Worm (Caenorhabditis elegans): ENCODE measurements around the gene clec-88.

clec-88 gene

ce11 chrII:6351887-6352286, 13.6 kb upstream of the clec-88 start, which contains the start of gene C32D5.10:
Gene C32D5.10, minus strand, starts transcription at chrII:6351987.
- TF ChIP-seq hmg-4 (GFP tag; optimal IDR thresholded peaks at IDR 0.05), result no peak
- TF ChIP-seq flt-1 (GFP tag; IDR thresholded peaks at IDR 0.05), result no peak
- TF ChIP-seq ceh-36 (tag; optimal IDR thresholded peaks at IDR 0.05), result no peak
- TF ChIP-seq tbx-11 (GFP tag; IDR thresholded peaks at IDR 0.05), result no peak
- no peak for TF ChIP-seq hnd-1 (tag; optimal IDR thresholded peaks at IDR 0.05)
- no peak for TF ChIP-seq tbx-37 (GFP tag; conservative IDR thresholded peaks at IDR 0.05)
- no peak for TF ChIP-seq ceh-13 (GFP tag; optimal IDR thresholded peaks at IDR 0.05)
- TF ChIP-seq scrt-1 (GFP tag; IDR thresholded peaks at IDR 0.05), result no peak
- TF ChIP-seq F13C5.2 (tag; optimal IDR thresholded peaks at IDR 0.05), result no peak
- no peak for TF ChIP-seq pes-1 (GFP tag; IDR thresholded peaks at IDR 0.05)
- no peak for TF ChIP-seq ets-7 (tag; optimal IDR thresholded peaks at IDR 0.05)
- no peak for TF ChIP-seq tra-4 (tag; optimal IDR thresholded peaks at IDR 0.05)
- TF ChIP-seq aly-1 (tag; optimal IDR thresholded peaks at IDR 0.05), result no peak
- TF ChIP-seq hmbx-1 (tag; optimal IDR thresholded peaks at IDR 0.05), result no peak
- TF ChIP-seq B0310.2 (tag; optimal IDR thresholded peaks at IDR 0.05), result no peak
- TF ChIP-seq sea-1 (GFP tag; conservative IDR thresholded peaks at IDR 0.05), result no peak
- TF ChIP-seq ama-1 (optimal IDR thresholded peaks at IDR 0.05), result no peak

- TF ChIP-seq scrt-1 (GFP tag; IDR thresholded peaks at IDR 0.05), result 0 out of 2 replicates have a peak, but pooled peaks have one; percentile 11
- peak; percentile 28 for TF ChIP-seq hmg-4 (GFP tag; optimal IDR thresholded peaks at IDR 0.05)
- TF ChIP-seq B0310.2 (tag; optimal IDR thresholded peaks at IDR 0.05), result no peak
Measured at ce11 chrII:6355396-6356346, 9.9 kb upstream of the clec-88 start, which contains the start of gene C32D5.11. Gene C32D5.11, minus strand, starts transcription at chrII:6355446.

DNA sequence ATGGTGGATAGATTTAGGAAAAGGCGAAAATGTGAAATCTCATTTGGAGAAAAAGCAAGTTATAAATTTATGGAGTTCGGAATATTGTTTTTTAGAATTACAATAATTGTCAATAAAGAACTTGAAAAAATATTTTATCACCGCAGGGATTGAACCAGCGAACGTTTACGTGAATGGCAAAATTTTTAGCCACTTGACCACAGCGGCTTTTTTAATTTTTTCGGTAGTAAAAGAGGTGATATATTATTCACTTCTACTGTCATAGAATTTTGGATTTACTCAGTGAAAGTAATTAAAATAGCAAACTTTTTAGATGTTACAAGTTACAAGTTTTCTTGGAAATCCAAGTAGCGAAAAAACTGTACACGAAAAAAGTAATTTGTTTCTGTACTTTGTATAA, 7.3 kb upstream of the clec-88 start:
- TF ChIP-seq tbx-37 (GFP tag; conservative IDR thresholded peaks at IDR 0.05) (no peak), flt-1 (GFP tag; IDR thresholded peaks at IDR 0.05) (no peak), ceh-13 (GFP tag; optimal IDR thresholded peaks at IDR 0.05) (no peak), ceh-36 (tag; optimal IDR thresholded peaks at IDR 0.05) (no peak), ama-1 (optimal IDR thresholded peaks at IDR 0.05) (no peak), pes-1 (GFP tag; IDR thresholded peaks at IDR 0.05) (no peak), F13C5.2 (tag; optimal IDR thresholded peaks at IDR 0.05) (no peak), B0310.2 (tag; optimal IDR thresholded peaks at IDR 0.05) (no peak), aly-1 (tag; optimal IDR thresholded peaks at IDR 0.05) (no peak), hmg-4 (GFP tag; optimal IDR thresholded peaks at IDR 0.05) (no peak), tra-4 (tag; optimal IDR thresholded peaks at IDR 0.05) (no peak), ets-7 (tag; optimal IDR thresholded peaks at IDR 0.05) (no peak), hmbx-1 (tag; optimal IDR thresholded peaks at IDR 0.05) (no peak), sea-1 (GFP tag; conservative IDR thresholded peaks at IDR 0.05) (no peak), hnd-1 (tag; optimal IDR thresholded peaks at IDR 0.05) (no peak)

DNA sequence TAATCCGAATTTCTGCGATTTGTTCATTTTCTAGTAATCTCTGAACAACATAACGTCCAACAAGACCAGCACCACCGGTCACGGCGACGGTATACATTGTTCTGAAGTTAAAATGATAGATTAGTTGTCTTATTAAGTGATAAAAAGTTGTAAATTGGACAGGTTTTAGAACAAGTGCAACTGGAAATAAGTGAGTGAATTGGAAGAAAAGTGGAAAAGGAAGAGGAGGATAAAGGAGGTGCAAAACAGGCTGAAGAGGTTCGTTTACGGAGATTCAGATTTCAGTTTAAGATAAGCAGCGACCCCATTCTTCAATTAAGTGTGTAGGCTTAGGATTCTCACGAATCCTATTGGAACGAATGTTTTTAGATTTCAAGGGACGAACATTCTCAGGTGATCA, 6.6 kb upstream of the clec-88 start, which contains the start of gene C32D5.12:
Gene C32D5.12 (minus strand): TSS at position 101 of the 400 bp plus-strand sequence.
- TF ChIP-seq tbx-11 (GFP tag; IDR thresholded peaks at IDR 0.05) (no peak), hmbx-1 (tag; optimal IDR thresholded peaks at IDR 0.05) (no peak), hmg-4 (GFP tag; optimal IDR thresholded peaks at IDR 0.05) (no peak), sea-1 (GFP tag; conservative IDR thresholded peaks at IDR 0.05) (no peak), ets-7 (tag; optimal IDR thresholded peaks at IDR 0.05) (no peak)

DNA sequence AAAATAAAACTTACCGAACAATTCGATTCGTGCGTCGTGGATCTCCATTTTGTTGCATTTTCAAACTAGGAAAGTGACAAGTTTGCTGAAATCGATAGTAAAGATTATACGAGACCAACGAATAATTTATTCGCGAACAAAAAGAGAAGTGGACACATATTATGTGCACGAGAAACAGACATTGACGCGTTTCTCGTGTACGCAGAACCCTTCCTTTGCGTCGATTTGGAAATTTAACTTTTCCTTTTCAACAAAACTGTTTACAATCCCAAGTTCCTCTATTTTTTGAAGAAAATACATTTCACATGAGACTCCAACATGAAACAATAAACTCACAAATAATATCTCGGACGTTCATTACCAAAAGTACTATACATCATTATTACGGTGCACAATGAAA, 4.7 kb upstream of the clec-88 start, which contains the start of gene K10B2.4:
Gene K10B2.4 (minus strand): TSS at position 138 of the 400 bp plus-strand sequence.
- TF ChIP-seq ceh-13 (GFP tag; optimal IDR thresholded peaks at IDR 0.05) (no peak), tbx-37 (GFP tag; conservative IDR thresholded peaks at IDR 0.05) (no peak), F13C5.2 (tag; optimal IDR thresholded peaks at IDR 0.05) (peak; percentile 1), flt-1 (GFP tag; IDR thresholded peaks at IDR 0.05) (no peak)

- TF ChIP-seq hmg-4 (GFP tag; optimal IDR thresholded peaks at IDR 0.05), result no peak
- no peak for TF ChIP-seq ets-7 (tag; optimal IDR thresholded peaks at IDR 0.05)
- TF ChIP-seq sea-1 (GFP tag; conservative IDR thresholded peaks at IDR 0.05), result no peak
- no peak for TF ChIP-seq pes-1 (GFP tag; IDR thresholded peaks at IDR 0.05)
- TF ChIP-seq tra-4 (tag; optimal IDR thresholded peaks at IDR 0.05), result no peak
- TF ChIP-seq ama-1 (optimal IDR thresholded peaks at IDR 0.05), result no peak
- no peak for TF ChIP-seq tbx-37 (GFP tag; conservative IDR thresholded peaks at IDR 0.05)
Measured at ce11 chrII:6366696-6367095, 1.2 kb downstream of the clec-88 start, which contains the start of gene ctsa-4.1. Gene ctsa-4.1, plus strand, starts transcription at chrII:6366996.

DNA sequence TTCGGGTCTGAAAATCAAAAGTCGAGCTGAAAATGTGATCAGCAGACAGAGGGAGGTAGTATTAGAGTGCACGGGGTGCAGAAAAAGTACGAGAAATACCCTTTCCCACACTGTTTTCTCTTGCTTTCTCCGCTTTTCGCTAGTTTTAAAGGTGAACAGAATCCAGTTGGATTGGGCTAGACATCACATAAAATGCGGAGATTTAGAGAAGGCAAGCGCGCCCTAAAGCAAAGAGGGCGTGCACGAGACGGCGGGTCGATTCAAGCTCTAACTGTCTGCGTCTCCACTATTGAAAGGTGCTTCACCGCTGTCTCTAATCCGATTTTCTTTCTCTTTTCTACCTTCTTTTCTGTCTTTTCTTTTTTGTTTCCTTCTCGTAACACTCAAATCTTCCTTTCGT, 4.6 kb downstream of the clec-88 start:
- TF ChIP-seq tbx-11 (GFP tag; IDR thresholded peaks at IDR 0.05) (no peak), B0310.2 (tag; optimal IDR thresholded peaks at IDR 0.05) (no peak), sea-1 (GFP tag; conservative IDR thresholded peaks at IDR 0.05) (no peak), scrt-1 (GFP tag; IDR thresholded peaks at IDR 0.05) (no peak), tra-4 (tag; optimal IDR thresholded peaks at IDR 0.05) (no peak), pes-1 (GFP tag; IDR thresholded peaks at IDR 0.05) (no peak), F13C5.2 (tag; optimal IDR thresholded peaks at IDR 0.05) (no peak), hmbx-1 (tag; optimal IDR thresholded peaks at IDR 0.05) (no peak), hmg-4 (GFP tag; optimal IDR thresholded peaks at IDR 0.05) (peak; percentile 50), ets-7 (tag; optimal IDR thresholded peaks at IDR 0.05) (no peak), ceh-13 (GFP tag; optimal IDR thresholded peaks at IDR 0.05) (no peak), ceh-36 (tag; optimal IDR thresholded peaks at IDR 0.05) (peak; percentile 27), aly-1 (tag; optimal IDR thresholded peaks at IDR 0.05) (no peak)

Measured in whole organism, early embryonic.